Worm (Caenorhabditis elegans): ENCODE measurements around the gene Y5H2B.3.

DNA sequence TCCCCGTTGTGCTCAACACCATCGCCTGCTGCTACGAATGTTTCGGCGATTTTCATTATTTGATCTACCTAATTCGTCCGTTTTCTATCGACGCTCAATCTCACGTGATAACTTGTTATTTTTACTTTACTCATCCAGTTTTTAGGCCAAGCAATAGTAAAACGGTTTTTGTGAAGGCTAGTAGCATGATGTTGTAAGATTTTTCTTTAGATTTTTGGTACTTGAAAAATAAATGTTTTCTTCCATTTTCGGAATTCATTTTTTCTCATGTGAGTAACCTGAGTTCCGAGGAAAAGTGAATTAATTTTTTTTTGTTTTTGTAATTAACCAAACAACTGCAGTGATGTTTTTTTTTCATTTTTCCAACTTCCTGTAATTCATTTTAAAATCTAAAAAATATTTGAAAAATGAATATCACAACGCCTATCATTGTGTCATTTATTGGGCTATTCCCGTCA is 10.8 kb upstream of the Y5H2B.3 start, which contains the start of gene srbc-17:
- TF ChIP-seq Y79H2A.3 (GFP tag; conservative IDR thresholded peaks at IDR 0.05) (no peak), mes-4 (tag; optimal IDR thresholded peaks at IDR 0.05) (no peak), madf-3 (GFP tag; IDR thresholded peaks at IDR 0.05) (no peak)

All from whole organism, young adult.